Fruit fly (Drosophila melanogaster): ENCODE measurements around the gene Or33c.
A peak's percentile ranks its signal among the peaks of the same experiment; 100 is the strongest.

The Or33c gene

DNA sequence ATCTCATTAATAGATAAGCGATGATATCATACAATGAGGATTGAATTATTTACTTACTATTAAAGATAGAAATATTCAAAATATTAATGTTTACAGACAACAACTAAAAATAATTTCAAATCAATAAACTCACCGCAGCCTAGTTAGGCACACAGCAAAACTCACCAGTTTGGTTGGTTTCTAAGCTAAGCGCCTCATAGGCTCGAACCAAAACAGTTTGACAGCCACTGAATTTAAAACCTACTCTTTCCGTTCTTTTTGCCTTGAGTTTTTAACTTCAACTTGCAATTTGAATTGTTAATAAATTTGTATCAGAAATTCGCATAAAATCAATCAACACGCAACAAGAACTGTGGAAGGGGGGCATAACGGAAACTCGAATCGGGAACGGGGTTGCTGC is 10.7 kb downstream of the Or33c start:
- TF ChIP-seq CG3919 (GFP tag; optimal IDR thresholded peaks at IDR 0.05) (no peak), eg (GFP tag; IDR thresholded peaks at IDR 0.05) (no peak), Hr38 (GFP tag; optimal IDR thresholded peaks at IDR 0.05) (no peak)

DNA sequence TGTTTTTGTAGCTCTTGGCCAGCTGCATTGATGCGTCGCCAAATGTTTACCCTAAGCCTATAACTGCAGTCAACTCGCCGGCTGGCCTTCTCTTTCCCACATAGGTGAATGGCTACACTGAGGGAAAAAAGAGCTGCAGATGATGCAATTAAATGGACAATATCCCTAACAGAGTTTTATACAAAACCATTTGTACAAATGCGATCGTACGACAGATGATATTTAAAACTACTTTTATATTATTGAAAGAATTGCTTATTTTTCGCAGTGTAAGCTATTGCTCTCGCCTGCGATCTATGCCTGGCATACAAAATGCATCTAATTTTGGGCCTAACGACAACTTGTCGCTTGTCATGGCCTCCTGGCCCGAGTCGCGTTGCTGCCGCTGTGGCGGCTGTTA is 12.1 kb downstream of the Or33c start:
- TF ChIP-seq CG31627 (GFP tag; optimal IDR thresholded peaks at IDR 0.05) (peak; percentile 56), CG10631 (GFP tag; optimal IDR thresholded peaks at IDR 0.05) (peak; percentile 80), CG8119 (GFP tag; IDR thresholded peaks at IDR 0.05) (peak; percentile 96), Lpt (GFP tag; optimal IDR thresholded peaks at IDR 0.05) (peak; percentile 84), CG3032 (tag; optimal IDR thresholded peaks at IDR 0.05) (peak; percentile 49), CG11762 (GFP tag; optimal IDR thresholded peaks at IDR 0.05; ENCODE audit: insufficient read depth) (peak; percentile 52), CG11294 (GFP tag; IDR thresholded peaks at IDR 0.05) (peak; percentile 88), CG6163 (GFP tag; IDR thresholded peaks at IDR 0.05) (peak; percentile 95), Eip78C (GFP tag) (peak; percentile 79), Sox15 (GFP tag; optimal IDR thresholded peaks at IDR 0.05) (peak; percentile 3), Ets96B (tag; optimal IDR thresholded peaks at IDR 0.05) (peak; percentile 31), Eip93F (GFP tag; optimal IDR thresholded peaks at IDR 0.05) (no peak), fd85E (GFP tag; optimal IDR thresholded peaks at IDR 0.05) (no peak), CG34406 (GFP tag; optimal IDR thresholded peaks at IDR 0.05) (peak; percentile 50), CG16779 (tag; optimal IDR thresholded peaks at IDR 0.05) (peak; percentile 73), fkh (GFP tag; optimal IDR thresholded peaks at IDR 0.05) (no peak), Gug (GFP tag; IDR thresholded peaks at IDR 0.05) (peak; percentile 89), Sox102F (GFP tag; optimal IDR thresholded peaks at IDR 0.05) (no peak), CG11902 (GFP tag; optimal IDR thresholded peaks at IDR 0.05) (no peak), CG1621 (tag; optimal IDR thresholded peaks at IDR 0.05) (peak; percentile 64), cyc (GFP tag; optimal IDR thresholded peaks at IDR 0.05) (peak; percentile 26), CG15336 (GFP tag; IDR thresholded peaks at IDR 0.05) (peak; percentile 95), eg (GFP tag; IDR thresholded peaks at IDR 0.05) (peak; percentile 96), esn (GFP tag; optimal IDR thresholded peaks at IDR 0.05) (no peak), CG8632 (GFP tag; optimal IDR thresholded peaks at IDR 0.05) (peak; percentile 33), CG9139 (GFP tag; optimal IDR thresholded peaks at IDR 0.05) (peak; percentile 9), spab (GFP tag; optimal IDR thresholded peaks at IDR 0.05) (peak; percentile 5), OdsH (GFP tag; optimal IDR thresholded peaks at IDR 0.05) (peak; percentile 86), Blimp-1 (GFP tag; optimal IDR thresholded peaks at IDR 0.05) (no peak), dsx (GFP tag; optimal IDR thresholded peaks at IDR 0.05; ENCODE audit: poor library complexity, severe bottlenecking) (peak; percentile 7), achi (GFP tag; optimal IDR thresholded peaks at IDR 0.05) (peak; percentile 78), Ets21C (GFP tag; optimal IDR thresholded peaks at IDR 0.05) (no peak), salr (GFP tag; optimal IDR thresholded peaks at IDR 0.05) (peak; percentile 39 to 78), CG3919 (GFP tag; optimal IDR thresholded peaks at IDR 0.05) (peak; percentile 67), lz (GFP tag; optimal IDR thresholded peaks at IDR 0.05) (peak; percentile 35), Hr4 (GFP tag; optimal IDR thresholded peaks at IDR 0.05) (peak; percentile 94), Met (GFP tag; optimal IDR thresholded peaks at IDR 0.05) (peak; percentile 53), Hr38 (GFP tag; optimal IDR thresholded peaks at IDR 0.05) (peak; percentile 66), fd59A (GFP tag; optimal IDR thresholded peaks at IDR 0.05) (peak; percentile 65), Hr39 (GFP tag; optimal IDR thresholded peaks at IDR 0.05) (peak; percentile 56), dac (GFP tag; optimal IDR thresholded peaks at IDR 0.05) (peak; percentile 87), CG6276 (GFP tag; optimal IDR thresholded peaks at IDR 0.05) (peak; percentile 80), CG4318 (GFP tag; optimal IDR thresholded peaks at IDR 0.05) (peak; percentile 90), CG8319 (GFP tag; optimal IDR thresholded peaks at IDR 0.05) (no peak), acj6 (GFP tag; optimal IDR thresholded peaks at IDR 0.05) (peak; percentile 73), Sox14 (GFP tag; optimal IDR thresholded peaks at IDR 0.05) (peak; percentile 75), pdm3 (GFP tag; optimal IDR thresholded peaks at IDR 0.05) (peak; percentile 82), svp (GFP tag) (no peak), CG6792 (GFP tag; optimal IDR thresholded peaks at IDR 0.05) (peak; percentile 47), net (GFP tag; optimal IDR thresholded peaks at IDR 0.05) (peak; percentile 81)

Measured in whole organism, prepupa.